Fruit fly (Drosophila melanogaster) whole organism, embryonic: ENCODE results near the gene Atx-1.

Experiments used
- Bteb2 ChIP-seq: fragments of 200-800 bp; sonication (Bioruptor generic); optimal IDR thresholded peaks from 2 replicates; lab custom pipeline; 2016; ENCODE audit warnings: missing biosample characterization, missing genetic modification characterization
- CG10431 ChIP-seq: fragments of 200-800 bp; sonication (Bioruptor generic); optimal IDR thresholded peaks from 3 replicates; lab custom pipeline; 2018; ENCODE audit warnings: missing biosample characterization, mild to moderate bottlenecking, missing genetic modification characterization
- CG1233 ChIP-seq: fragments of 200-800 bp; sonication (Bioruptor generic); optimal IDR thresholded peaks from 4 replicates; lab custom pipeline; 2018; ENCODE audit warnings: missing biosample characterization, mild to moderate bottlenecking, missing genetic modification characterization
- CG14667 ChIP-seq: fragments of 200-800 bp; sonication (Bioruptor generic); IDR thresholded peaks from 2 replicates; pipeline ENCODE4 v1.3.6; 2022; ENCODE audit warnings: missing biosample characterization, missing genetic modification characterization
- CG1603 ChIP-seq: fragments of 200-800 bp; sonication (Bioruptor generic); optimal IDR thresholded peaks from 2 replicates; lab custom pipeline; 2019; ENCODE audit warnings: missing biosample characterization, mild to moderate bottlenecking, missing genetic modification characterization, moderate library complexity
- CG17802 ChIP-seq: fragments of 200-800 bp; sonication (Bioruptor generic); optimal IDR thresholded peaks from 2 replicates; lab custom pipeline; 2018; ENCODE audit warnings: missing biosample characterization, mild to moderate bottlenecking, missing genetic modification characterization, moderate library complexity
- CG17912 ChIP-seq: fragments of 200-800 bp; sonication (Bioruptor generic); optimal IDR thresholded peaks from 2 replicates; lab custom pipeline; 2018; ENCODE audit warnings: missing biosample characterization, mild to moderate bottlenecking, missing genetic modification characterization
- CG1792 ChIP-seq: fragments of 200-800 bp; sonication (Bioruptor generic); optimal IDR thresholded peaks from 2 replicates; lab custom pipeline; 2016; ENCODE audit warnings: missing biosample characterization, missing genetic modification characterization
- CG30403 ChIP-seq: fragments of 200-800 bp; sonication (Bioruptor generic); optimal IDR thresholded peaks from 3 replicates; lab custom pipeline; 2016; ENCODE audit warnings: missing biosample characterization, missing genetic modification characterization
- CG3838 ChIP-seq: fragments of 200-800 bp; sonication (Bioruptor generic); optimal IDR thresholded peaks from 3 replicates; lab custom pipeline; 2016; ENCODE audit warnings: missing biosample characterization, missing genetic modification characterization
- CG4282 ChIP-seq: fragments of 200-800 bp; sonication (Bioruptor generic); optimal IDR thresholded peaks from 2 replicates; lab custom pipeline; 2016; ENCODE audit warnings: missing biosample characterization, missing genetic modification characterization
- CG43689 ChIP-seq: fragments of 200-800 bp; sonication (Bioruptor generic); IDR thresholded peaks from 2 replicates; pipeline ENCODE4 v1.3.6; 2022; ENCODE audit warnings: missing biosample characterization, missing genetic modification characterization
- CG6654 ChIP-seq: fragments of 200-800 bp; sonication (Bioruptor generic); optimal IDR thresholded peaks from 2 replicates; lab custom pipeline; 2017; ENCODE audit warnings: missing biosample characterization, mild to moderate bottlenecking, missing genetic modification characterization
- CG8924 ChIP-seq: fragments of 200-800 bp; optimal IDR thresholded peaks from 3 replicates; lab custom pipeline; 2019; ENCODE audit warnings: missing biosample characterization, mild to moderate bottlenecking, missing genetic modification characterization, moderate library complexity
- CG9215 ChIP-seq: fragments of 200-800 bp; sonication (Bioruptor generic); IDR thresholded peaks from 2 replicates; pipeline ENCODE4 v1.3.6; 2022; ENCODE audit warnings: missing biosample characterization, missing genetic modification characterization
- CG9817 ChIP-seq: fragments of 200-800 bp; sonication (Bioruptor generic); optimal IDR thresholded peaks from 2 replicates; lab custom pipeline; 2018; ENCODE audit warnings: missing biosample characterization, mild to moderate bottlenecking, missing genetic modification characterization, moderate library complexity
- Dref ChIP-seq: fragments of 200-800 bp; sonication (Bioruptor generic); IDR thresholded peaks from 2 replicates; pipeline ENCODE4 v1.3.6; 2022; ENCODE audit warnings: missing biosample characterization, missing genetic modification characterization
- ERR ChIP-seq: fragments of 200-800 bp; sonication (Bioruptor generic); optimal IDR thresholded peaks from 2 replicates; lab custom pipeline; 2016; ENCODE audit warnings: missing biosample characterization, missing genetic modification characterization
- Elba2 ChIP-seq: fragments of 200-800 bp; sonication (Bioruptor generic); optimal IDR thresholded peaks from 3 replicates; lab custom pipeline; 2016; ENCODE audit warnings: missing biosample characterization, missing genetic modification characterization
- Fer2 ChIP-seq: fragments of 200-800 bp; sonication (Bioruptor generic); optimal IDR thresholded peaks from 2 replicates; lab custom pipeline; 2018; ENCODE audit warnings: missing biosample characterization, mild to moderate bottlenecking, missing genetic modification characterization, moderate library complexity
- Nf-YB ChIP-seq: fragments of 200-800 bp; sonication (Bioruptor generic); optimal IDR thresholded peaks from 3 replicates; lab custom pipeline; 2019; ENCODE audit warnings: missing biosample characterization, mild to moderate bottlenecking, missing genetic modification characterization, moderate library complexity
- Poxn ChIP-seq: fragments of 200-800 bp; sonication (Bioruptor generic); IDR thresholded peaks from 2 replicates; pipeline ENCODE4 v1.3.6; 2022; ENCODE audit warnings: missing biosample characterization, missing genetic modification characterization
- Rfx ChIP-seq: fragments of 200-800 bp; sonication (Bioruptor generic); IDR thresholded peaks from 2 replicates; pipeline ENCODE4 v1.3.6; 2022; ENCODE audit warnings: missing biosample characterization, missing genetic modification characterization
- ap ChIP-seq: fragments of 200-800 bp; sonication (Bioruptor generic); IDR thresholded peaks from 2 replicates; pipeline ENCODE4 v1.3.6; 2022; ENCODE audit warnings: missing biosample characterization, missing genetic modification characterization
- bsh ChIP-seq, 2 experiments: fragments of 200-800 bp; sonication (Bioruptor generic); optimal IDR thresholded peaks; 2 replicates each; lab custom pipeline; 2017 to 2018; ENCODE audit warnings: mild to moderate bottlenecking in 2 of 2, missing biosample characterization in 2 of 2, missing genetic modification characterization in 2 of 2, moderate library complexity in 1 of 2
- chinmo ChIP-seq: fragments of 200-800 bp; sonication (Bioruptor generic); IDR thresholded peaks from 4 replicates; pipeline ENCODE4 v1.3.6; 2022; ENCODE audit warnings: missing biosample characterization, missing genetic modification characterization; ENCODE audit not compliant: partially characterized antibody
- dm ChIP-seq: fragments of 200-800 bp; sonication (Bioruptor generic); optimal IDR thresholded peaks from 3 replicates; lab custom pipeline; 2016; ENCODE audit warnings: missing biosample characterization, missing genetic modification characterization
- dysf ChIP-seq: fragments of 200-800 bp; sonication (Bioruptor generic); IDR thresholded peaks from 3 replicates; pipeline ENCODE4 v1.3.6; 2022; ENCODE audit warnings: missing biosample characterization, missing genetic modification characterization
- emc ChIP-seq: fragments of 200-800 bp; sonication (Bioruptor generic); optimal IDR thresholded peaks from 2 replicates; lab custom pipeline; 2016; ENCODE audit warnings: missing biosample characterization, missing genetic modification characterization
- fd102C ChIP-seq: fragments of 200-800 bp; sonication (Bioruptor generic); optimal IDR thresholded peaks from 2 replicates; lab custom pipeline; 2018; ENCODE audit warnings: missing biosample characterization, mild to moderate bottlenecking, missing genetic modification characterization, moderate library complexity
- hkb ChIP-seq, 2 experiments: fragments of 200-800 bp in 1 of 2; fragments of >200 bp in 1 of 2; sonication (Bioruptor generic) in 1 of 2; IDR thresholded peaks in 1 of 2; optimal IDR thresholded peaks in 1 of 2; 2 replicates each; pipeline versions ENCODE4 v1.3.6 to Lab custom; 2017 to 2022; ENCODE audit warnings: missing biosample characterization in 1 of 2, missing genetic modification characterization in 1 of 2
- jigr1 ChIP-seq: fragments of 200-800 bp; sonication (Bioruptor generic); IDR thresholded peaks from 3 replicates; pipeline ENCODE4 v1.3.6; 2022; ENCODE audit warnings: missing biosample characterization, missing genetic modification characterization
- lbe ChIP-seq: fragments of 200-800 bp; sonication (Bioruptor generic); optimal IDR thresholded peaks from 2 replicates; lab custom pipeline; 2016; ENCODE audit warnings: missing biosample characterization, mild to moderate bottlenecking, missing genetic modification characterization
- lmd ChIP-seq: fragments of 200-800 bp; sonication (Bioruptor generic); IDR thresholded peaks from 2 replicates; pipeline ENCODE4 v1.3.6; 2022; ENCODE audit warnings: missing biosample characterization, missing genetic modification characterization
- lola ChIP-seq, 3 experiments: fragments of >200 bp in 2 of 3; fragments of 200-800 bp in 1 of 3; sonication (Bioruptor generic) in 1 of 3; optimal IDR thresholded peaks; 2 replicates each; lab custom pipeline; 2017 to 2019; ENCODE audit warnings: missing biosample characterization in 3 of 3, missing genetic modification characterization in 3 of 3, mild to moderate bottlenecking in 1 of 3, moderate library complexity in 1 of 3
- mirr ChIP-seq: fragments of 200-800 bp; sonication (Bioruptor generic); optimal IDR thresholded peaks from 3 replicates; lab custom pipeline; 2018; ENCODE audit warnings: missing biosample characterization, mild to moderate bottlenecking, missing genetic modification characterization
- oc ChIP-seq: fragments of 200-800 bp; sonication (Bioruptor generic); optimal IDR thresholded peaks from 2 replicates; lab custom pipeline; 2018; ENCODE audit warnings: missing biosample characterization, mild to moderate bottlenecking, missing genetic modification characterization, moderate library complexity
- pan ChIP-seq, 4 experiments: fragments of >200 bp in 3 of 4; fragments of 200-800 bp in 1 of 4; sonication (Bioruptor generic) in 1 of 4; optimal IDR thresholded peaks in 3 of 4; IDR thresholded peaks in 1 of 4; 2 replicates each; pipeline versions ENCODE4 v1.3.6 to Lab custom; 2017 to 2022; ENCODE audit warnings: missing biosample characterization in 2 of 4, missing genetic modification characterization in 2 of 4, mixed read lengths in 1 of 4
- phol ChIP-seq: fragments of 200-800 bp; sonication (Bioruptor generic); optimal IDR thresholded peaks from 3 replicates; lab custom pipeline; 2018; ENCODE audit warnings: missing biosample characterization, mild to moderate bottlenecking, missing genetic modification characterization, moderate library complexity
- psq ChIP-seq: fragments of 200-800 bp; sonication (Bioruptor generic); optimal IDR thresholded peaks from 2 replicates; lab custom pipeline; 2017; ENCODE audit warnings: missing biosample characterization, missing genetic modification characterization
- scrt ChIP-seq: fragments of 200-800 bp; sonication (Bioruptor generic); optimal IDR thresholded peaks from 2 replicates; lab custom pipeline; 2018; ENCODE audit warnings: missing biosample characterization, mild to moderate bottlenecking, missing genetic modification characterization, moderate library complexity
- seq ChIP-seq: fragments of 200-800 bp; sonication (Bioruptor generic); IDR thresholded peaks from 2 replicates; pipeline ENCODE4 v1.3.6; 2022; ENCODE audit warnings: missing biosample characterization, missing genetic modification characterization
- slp2 ChIP-seq: fragments of 200-800 bp; sonication (Bioruptor generic); optimal IDR thresholded peaks from 2 replicates; lab custom pipeline; 2016; ENCODE audit warnings: missing biosample characterization, missing genetic modification characterization
- ssp ChIP-seq: fragments of 200-800 bp; sonication (Bioruptor generic); IDR thresholded peaks from 2 replicates; pipeline ENCODE4 v1.3.6; 2022; ENCODE audit warnings: missing biosample characterization, missing genetic modification characterization
- tna ChIP-seq: fragments of 200-800 bp; sonication (Bioruptor generic); IDR thresholded peaks from 2 replicates; pipeline ENCODE4 v1.3.6; 2022; ENCODE audit warnings: missing biosample characterization, missing genetic modification characterization; ENCODE audit not compliant: partially characterized antibody
- vnd ChIP-seq: fragments of 200-800 bp; sonication (Bioruptor generic); IDR thresholded peaks from 3 replicates; pipeline ENCODE4 v1.3.6; 2022; ENCODE audit warnings: missing biosample characterization, missing genetic modification characterization; ENCODE audit not compliant: partially characterized antibody
- wek ChIP-seq: fragments of 200-800 bp; sonication (Bioruptor generic); optimal IDR thresholded peaks from 3 replicates; lab custom pipeline; 2018; ENCODE audit warnings: missing biosample characterization, mild to moderate bottlenecking, missing genetic modification characterization, moderate library complexity

Atx-1 gene

DNA sequence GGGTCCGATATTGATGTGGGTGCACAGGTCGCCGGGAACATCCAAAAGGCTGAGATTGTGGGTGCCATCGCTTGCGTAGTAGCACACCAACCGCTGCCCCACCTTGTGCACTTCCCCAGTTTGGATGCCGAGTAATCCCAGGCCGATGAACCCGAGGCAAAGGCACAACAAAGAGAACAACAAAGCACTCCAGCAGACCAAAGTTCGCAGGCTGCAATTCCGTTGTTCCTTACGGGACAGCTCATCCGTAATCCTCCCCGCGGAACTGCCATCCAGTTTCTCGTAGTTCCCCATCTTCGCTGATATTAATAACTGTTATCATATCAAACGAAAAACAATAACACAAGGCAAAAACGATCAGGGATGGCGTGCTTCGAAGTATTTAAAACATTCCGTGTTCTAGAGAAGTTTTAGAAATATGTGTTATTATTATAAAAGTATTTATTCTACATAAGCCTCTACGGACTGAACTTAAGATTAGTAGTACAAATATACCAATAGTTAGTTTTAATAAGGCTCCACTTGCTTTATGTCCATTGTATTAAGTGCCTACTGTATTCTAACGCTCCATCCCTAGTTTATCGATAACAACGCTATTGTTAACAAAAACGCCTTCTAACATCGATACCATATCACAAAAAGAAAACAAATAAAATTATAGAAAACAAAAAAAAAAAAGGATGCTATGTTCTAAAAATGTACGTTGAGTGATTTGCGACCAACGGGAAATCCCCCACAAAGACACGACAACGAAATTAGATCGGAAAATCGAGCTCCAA is 26.4 kb downstream of the Atx-1 start, which contains the start of the genes Cht11 and CG4558 (continued):
- no peak for TF ChIP-seq ERR (GFP tag; lab: Kevin White, UChicago)
- peak; percentile 87 for TF ChIP-seq Rfx (GFP tag; lab: Robert Waterston, UW)
- TF ChIP-seq bsh (GFP tag; optimal IDR thresholded peaks at IDR 0.05; lab: Kevin White, UChicago): peak; percentile 81 to 83
- TF ChIP-seq phol (tag; lab: Kevin White, UChicago): peak; percentile 85
- peak; percentile 14 for TF ChIP-seq CG17912 (GFP tag; lab: Kevin White, UChicago)
- TF ChIP-seq Elba2 (GFP tag; lab: Kevin White, UChicago): no peak
- TF ChIP-seq wek (GFP tag; lab: Kevin White, UChicago): peak; percentile 36
- peak; percentile 83 for TF ChIP-seq CG9817 (tag; lab: Kevin White, UChicago)
- peak; percentile 10 for TF ChIP-seq CG1792
- peak; percentile 67; the same call in 1 of the 2 replicates for TF ChIP-seq CG14667 (GFP tag; lab: Robert Waterston, UW)
- TF ChIP-seq CG1603 (tag; lab: Kevin White, UChicago): peak; percentile 68
- peak; percentile 87 for TF ChIP-seq lmd
- TF ChIP-seq seq (GFP tag; lab: Robert Waterston, UW): peak; percentile 58; the same call in 1 of the 2 replicates
- peak; percentile 57 for TF ChIP-seq oc
- TF ChIP-seq jigr1 (GFP tag; lab: Robert Waterston, UW): 0 out of 3 replicates have a peak, but pooled peaks have one; percentile 29
- TF ChIP-seq CG9215 (GFP tag; lab: Robert Waterston, UW): peak; percentile 77
- TF ChIP-seq fd102C (GFP tag; lab: Kevin White, UChicago): no peak
- TF ChIP-seq scrt (GFP tag; lab: Kevin White, UChicago): peak; percentile 58
- peak; percentile 24; the same call in 1 of the 2 replicates for TF ChIP-seq tna
- peak; percentile 65 for TF ChIP-seq psq (GFP tag; lab: Kevin White, UChicago)
- peak; percentile 45 for TF ChIP-seq CG3838
- no peak for TF ChIP-seq hkb (optimal IDR thresholded peaks at IDR 0.05; lab: Kevin White, UChicago)
- TF ChIP-seq hkb (GFP tag; IDR thresholded peaks at IDR 0.05; lab: Robert Waterston, UW): peak; percentile 84
- 0 out of 2 replicates have a peak, but pooled peaks have one; percentile 42 for TF ChIP-seq CG43689 (GFP tag; lab: Robert Waterston, UW)
- no peak for TF ChIP-seq pan (optimal IDR thresholded peaks at IDR 0.05; lab: Kevin White, UChicago)
- peak in 1 of 2 experiments; percentile 86 for TF ChIP-seq pan (GFP tag; optimal IDR thresholded peaks at IDR 0.05 in 1 of 2, IDR thresholded peaks at IDR 0.05 in 1 of 2)
- peak; percentile 88 for TF ChIP-seq CG30403 (GFP tag; lab: Kevin White, UChicago)
- peak; percentile 63 for TF ChIP-seq ap
- no peak for TF ChIP-seq emc (GFP tag; lab: Kevin White, UChicago)
- peak; percentile 46; the same call in 1 of the 3 replicates for TF ChIP-seq vnd
- TF ChIP-seq dm (GFP tag; lab: Kevin White, UChicago): peak; percentile 50
- peak; percentile 44 for TF ChIP-seq slp2 (GFP tag; lab: Kevin White, UChicago)
- TF ChIP-seq Fer2: peak; percentile 71
- TF ChIP-seq CG17802 (tag; lab: Kevin White, UChicago): peak; percentile 20
- TF ChIP-seq CG10431 (GFP tag; lab: Kevin White, UChicago): peak; percentile 54
- peak; percentile 69 for TF ChIP-seq ssp (GFP tag; lab: Robert Waterston, UW)
- TF ChIP-seq CG6654 (GFP tag; lab: Kevin White, UChicago): peak; percentile 31
- TF ChIP-seq CG8924 (tag; lab: Kevin White, UChicago): peak; percentile 91
- TF ChIP-seq Nf-YB (GFP tag; lab: Kevin White, UChicago): peak; percentile 37
- TF ChIP-seq dysf: peak; percentile 89
- TF ChIP-seq Dref (GFP tag; lab: Robert Waterston, UW): peak; percentile 74
- peak; percentile 74 for TF ChIP-seq lbe (GFP tag; lab: Kevin White, UChicago)
- peak; percentile 76 for TF ChIP-seq CG1233 (GFP tag; lab: Kevin White, UChicago)
- TF ChIP-seq Poxn (GFP tag; lab: Robert Waterston, UW): no peak
- 0 out of 4 replicates have a peak, but pooled peaks have one; percentile 17 for TF ChIP-seq chinmo (GFP tag; lab: Robert Waterston, UW)
- peak; percentile 41 for TF ChIP-seq CG4282
- peak; percentile 47 for TF ChIP-seq Bteb2 (GFP tag; lab: Kevin White, UChicago)
- TF ChIP-seq mirr (GFP tag; lab: Kevin White, UChicago): peak; percentile 51
- peak in 1 of 3 experiments; percentile 74 for TF ChIP-seq lola (GFP tag; optimal IDR thresholded peaks at IDR 0.05; lab: Kevin White, UChicago)
